Fruit fly (Drosophila melanogaster) whole organism, adult: Measurements from ENCODE around the gene CG11700.

Source experiments
- CG11617 ChIP-seq: fragments of 200-800 bp; sonication (Bioruptor generic); optimal IDR thresholded peaks from 2 replicates; lab custom pipeline; 2017; ENCODE audit warnings: mild to moderate bottlenecking, missing biosample characterization, missing genetic modification reagents, missing genetic modification characterization
- CG12768 ChIP-seq: fragments of 200-800 bp; sonication (Bioruptor generic); optimal IDR thresholded peaks from 2 replicates; lab custom pipeline; 2017; ENCODE audit warnings: missing biosample characterization, missing genetic modification characterization, mild to moderate bottlenecking, moderate library complexity, missing genetic modification reagents
- CG14711 ChIP-seq: fragments of 200-800 bp; sonication (Bioruptor generic); optimal IDR thresholded peaks from 2 replicates; lab custom pipeline; 2018; ENCODE audit warnings: missing biosample characterization, mild to moderate bottlenecking, missing genetic modification characterization, moderate library complexity
- CG1620 ChIP-seq: fragments of 200-800 bp; sonication (Bioruptor generic); optimal IDR thresholded peaks from 2 replicates; lab custom pipeline; 2016; ENCODE audit warnings: missing biosample characterization, missing genetic modification characterization
- CG33017 ChIP-seq: fragments of 200-800 bp; sonication (Bioruptor generic); optimal IDR thresholded peaks from 2 replicates; lab custom pipeline; 2018; ENCODE audit warnings: missing biosample characterization, mild to moderate bottlenecking, missing genetic modification characterization, moderate library complexity
- CG5204 ChIP-seq: fragments of 200-800 bp; sonication (Bioruptor generic); optimal IDR thresholded peaks from 2 replicates; lab custom pipeline; 2016; ENCODE audit warnings: missing biosample characterization, missing genetic modification characterization
- CG7045 ChIP-seq: fragments of 200-800 bp; sonication (Bioruptor generic); optimal IDR thresholded peaks from 2 replicates; lab custom pipeline; 2017; ENCODE audit warnings: missing biosample characterization, mild to moderate bottlenecking, missing genetic modification characterization
- CG7101 ChIP-seq: fragments of 200-800 bp; sonication (Bioruptor generic); optimal IDR thresholded peaks from 2 replicates; lab custom pipeline; 2018; ENCODE audit warnings: missing biosample characterization, mild to moderate bottlenecking, missing genetic modification characterization, moderate library complexity
- Clk ChIP-seq: fragments of 200-800 bp; sonication (Bioruptor generic); optimal IDR thresholded peaks from 2 replicates; lab custom pipeline; 2017; ENCODE audit warnings: missing biosample characterization, missing genetic modification characterization
- Crg-1 ChIP-seq: fragments of 200-800 bp; sonication (Bioruptor generic); optimal IDR thresholded peaks from 2 replicates; lab custom pipeline; 2016; ENCODE audit warnings: missing biosample characterization, missing genetic modification characterization
- Hr96 ChIP-seq: fragments of 200-800 bp; sonication (Bioruptor generic); optimal IDR thresholded peaks from 2 replicates; lab custom pipeline; 2016; ENCODE audit warnings: missing biosample characterization, missing genetic modification characterization
- Mnt ChIP-seq: fragments of 200-800 bp; sonication (Bioruptor generic); optimal IDR thresholded peaks from 2 replicates; lab custom pipeline; 2016; ENCODE audit warnings: missing biosample characterization, mild to moderate bottlenecking, missing genetic modification characterization
- bab1 ChIP-seq: fragments of 200-800 bp; sonication (Bioruptor generic); optimal IDR thresholded peaks from 3 replicates; lab custom pipeline; 2019; ENCODE audit warnings: missing biosample characterization, mild to moderate bottlenecking, missing genetic modification characterization, moderate library complexity
- cic ChIP-seq: fragments of 200-800 bp; sonication (Bioruptor generic); optimal IDR thresholded peaks from 2 replicates; lab custom pipeline; 2017; ENCODE audit warnings: missing biosample characterization, mild to moderate bottlenecking, missing genetic modification characterization, moderate library complexity
- cnc ChIP-seq, 2 experiments: fragments of >200 bp; optimal IDR thresholded peaks; 2 replicates each; lab custom pipeline; 2017
- kay ChIP-seq: fragments of 200-800 bp; sonication (Bioruptor generic); peaks from one replicate; lab custom pipeline; 2016; ENCODE audit warnings: missing biosample characterization, missing genetic modification characterization, borderline replicate concordance
- ovo ChIP-seq: fragments of 200-800 bp; sonication (Bioruptor generic); optimal IDR thresholded peaks from 2 replicates; lab custom pipeline; 2016; ENCODE audit warnings: missing biosample characterization, missing genetic modification characterization
- pad ChIP-seq: fragments of 200-800 bp; sonication (Bioruptor generic); optimal IDR thresholded peaks from 3 replicates; lab custom pipeline; 2017; ENCODE audit warnings: missing biosample characterization, missing genetic modification characterization, mild to moderate bottlenecking, moderate library complexity, missing genetic modification reagents
- tj ChIP-seq: fragments of 200-800 bp; sonication (Bioruptor generic); optimal IDR thresholded peaks from 3 replicates; lab custom pipeline; 2017; ENCODE audit warnings: missing biosample characterization, mild to moderate bottlenecking, missing genetic modification characterization, moderate library complexity
- toe ChIP-seq: fragments of 200-800 bp; sonication (Bioruptor generic); optimal IDR thresholded peaks from 2 replicates; lab custom pipeline; 2016; ENCODE audit warnings: missing biosample characterization, missing genetic modification characterization

The CG11700 gene

DNA sequence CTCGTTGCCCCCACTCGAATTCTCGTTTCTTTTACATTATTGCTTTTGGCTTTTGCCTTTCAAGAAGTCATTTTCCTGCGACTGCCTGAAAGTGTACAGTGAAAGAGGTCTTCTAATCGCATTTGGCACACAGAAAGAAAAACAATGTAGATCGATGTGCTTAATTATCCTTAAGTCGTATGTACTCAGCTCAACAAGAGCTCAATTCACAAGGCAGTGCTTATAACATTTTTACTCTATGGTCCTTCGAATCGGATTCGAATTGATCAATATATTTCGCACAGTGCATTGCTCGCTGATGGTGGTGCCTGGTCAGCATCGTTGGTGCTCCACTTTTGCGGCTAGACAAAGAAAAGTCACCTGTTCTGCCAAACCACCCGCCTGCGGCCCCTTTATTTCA lies 27.0 kb upstream of the CG11700 start:
- no peak for TF ChIP-seq CG11617
- no peak for TF ChIP-seq bab1 (GFP tag; lab: Kevin White, UChicago)
- no peak for TF ChIP-seq CG33017
- TF ChIP-seq CG7101 (tag; lab: Kevin White, UChicago) = no peak

DNA sequence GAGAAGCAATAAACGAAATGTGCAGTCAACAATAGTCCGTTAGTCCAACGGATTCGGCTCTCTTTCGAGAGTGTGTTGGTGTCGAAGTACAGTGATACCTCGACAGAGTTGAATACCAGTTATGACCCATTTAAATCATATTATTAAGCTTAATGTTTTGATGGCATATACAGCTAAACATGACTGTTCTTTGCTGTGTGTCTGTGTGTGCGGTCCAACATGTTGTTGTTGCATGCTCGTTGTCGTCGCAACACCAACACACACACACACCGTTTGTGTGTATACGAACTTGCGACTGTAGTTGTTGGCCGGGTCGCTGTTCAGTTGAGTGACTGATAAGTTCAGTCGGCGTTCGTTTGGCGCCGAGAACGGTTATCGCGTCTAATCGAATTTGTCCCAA lies 25.5 kb upstream of the CG11700 start, which contains the start of gene CG15894:
Gene CG15894 (plus strand): TSS at position 361 of the 400 bp plus-strand sequence.
- peak; percentile 29 for TF ChIP-seq CG7101 (tag; lab: Kevin White, UChicago)
- TF ChIP-seq CG12768 = peak; percentile 21
- peak; percentile 21 for TF ChIP-seq kay
- TF ChIP-seq Mnt = no peak

DNA sequence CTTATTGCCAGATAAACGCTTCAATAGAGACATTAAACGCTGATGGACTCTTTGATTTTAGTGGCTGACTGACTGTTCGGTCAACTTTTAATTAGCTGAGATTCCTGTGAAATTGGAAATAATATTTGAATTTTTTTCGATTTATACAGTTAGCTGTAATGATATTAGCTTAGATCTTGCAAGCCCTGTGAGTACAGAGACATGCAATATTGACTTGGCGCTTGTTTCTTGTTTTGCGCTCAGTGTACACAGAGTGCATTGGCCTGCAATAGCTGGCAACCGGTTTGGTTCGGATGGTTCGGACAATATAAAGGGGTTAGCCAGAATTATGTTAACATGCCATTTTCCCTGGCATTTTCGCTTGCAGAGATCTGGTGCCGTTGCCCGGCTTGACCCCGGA lies 21.9 kb upstream of the CG11700 start:
- TF ChIP-seq CG7045 (no peak), CG11617 (no peak), cnc (optimal IDR thresholded peaks at IDR 0.05; lab: Kevin White, UChicago) (no peak)

DNA sequence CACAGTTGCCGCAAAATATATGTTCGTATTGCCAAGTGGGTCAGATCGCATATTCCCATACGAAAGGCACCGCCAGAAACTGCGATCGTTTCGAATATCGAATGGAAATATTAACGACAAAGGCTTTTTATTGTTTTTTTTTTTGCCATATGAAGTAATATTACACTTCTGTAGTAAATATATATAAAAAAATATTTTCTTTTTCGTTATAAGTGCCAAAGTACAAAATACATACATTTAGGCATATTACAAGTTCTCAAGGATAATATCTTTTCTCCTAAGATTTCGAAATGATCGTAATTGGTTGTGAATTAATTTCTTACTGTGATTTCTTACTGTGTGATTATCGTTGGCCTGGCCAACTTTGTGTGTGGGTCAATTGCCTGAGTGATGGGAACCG lies 20.8 kb upstream of the CG11700 start:
- no peak for TF ChIP-seq tj (GFP tag; lab: Kevin White, UChicago)
- TF ChIP-seq CG7101 (tag; lab: Kevin White, UChicago) = no peak
- no peak for TF ChIP-seq Crg-1 (GFP tag; lab: Kevin White, UChicago)
- no peak for TF ChIP-seq Hr96 (GFP tag; lab: Kevin White, UChicago)
- TF ChIP-seq CG33017 = no peak
- no peak for TF ChIP-seq CG11617
- TF ChIP-seq toe (GFP tag; lab: Kevin White, UChicago) = no peak
- no peak for TF ChIP-seq CG7045

DNA sequence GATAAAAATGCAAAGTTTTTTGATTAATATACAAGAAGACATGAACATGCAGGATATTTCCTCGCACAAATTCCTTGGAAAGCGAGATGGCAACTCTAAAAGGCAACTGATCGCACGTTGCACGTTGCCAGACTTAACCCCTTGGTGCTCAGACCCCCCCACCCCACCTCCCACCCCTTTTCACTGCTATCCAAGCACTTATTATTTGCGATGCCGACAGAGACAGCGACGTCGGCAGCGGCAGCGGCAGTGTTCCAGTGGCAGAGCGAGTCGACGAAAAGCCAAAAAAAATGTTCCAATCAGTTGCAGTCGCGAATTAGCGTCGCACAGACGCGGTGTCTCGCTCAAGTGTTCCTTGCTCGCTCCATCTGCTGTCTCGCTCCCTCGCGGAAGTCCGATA lies 20.3 kb upstream of the CG11700 start, which contains the start of gene CG3823:
Gene CG3823 (plus strand): TSS at position 301 of the 400 bp plus-strand sequence.
- peak; percentile 65 for TF ChIP-seq tj (GFP tag; lab: Kevin White, UChicago)
- no peak for TF ChIP-seq cic (GFP tag; lab: Kevin White, UChicago)

DNA sequence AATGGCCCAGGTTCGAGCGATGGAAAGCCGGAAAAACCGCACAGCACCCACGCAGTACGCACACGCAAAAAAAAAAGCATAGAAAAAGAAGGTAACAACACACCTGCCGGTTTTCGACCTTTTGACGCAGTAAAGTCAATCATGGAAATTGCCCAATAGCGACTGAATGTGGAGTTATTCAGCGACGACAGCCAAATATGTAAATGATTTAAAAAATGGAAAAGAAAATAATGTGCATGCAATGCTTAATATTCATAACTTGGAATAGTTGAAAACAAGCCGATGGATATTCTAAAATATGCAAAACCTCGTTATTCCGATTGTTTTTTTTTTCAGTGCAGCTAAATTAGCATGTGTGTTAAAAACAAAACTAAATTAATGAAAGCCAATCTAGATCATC lies 19.8 kb upstream of the CG11700 start:
- TF ChIP-seq tj (GFP tag; lab: Kevin White, UChicago) (no peak), CG12768 (no peak), CG1620 (GFP tag; lab: Kevin White, UChicago) (no peak), kay (no peak), Crg-1 (GFP tag; lab: Kevin White, UChicago) (no peak), toe (GFP tag; lab: Kevin White, UChicago) (no peak), Clk (GFP tag; lab: Kevin White, UChicago) (no peak), Hr96 (GFP tag; lab: Kevin White, UChicago) (no peak), ovo (no peak), CG11617 (no peak), bab1 (GFP tag; lab: Kevin White, UChicago) (no peak), CG7045 (no peak), Mnt (no peak), cnc (optimal IDR thresholded peaks at IDR 0.05; lab: Kevin White, UChicago) (no peak), pad (no peak), CG14711 (tag; lab: Kevin White, UChicago) (no peak)

DNA sequence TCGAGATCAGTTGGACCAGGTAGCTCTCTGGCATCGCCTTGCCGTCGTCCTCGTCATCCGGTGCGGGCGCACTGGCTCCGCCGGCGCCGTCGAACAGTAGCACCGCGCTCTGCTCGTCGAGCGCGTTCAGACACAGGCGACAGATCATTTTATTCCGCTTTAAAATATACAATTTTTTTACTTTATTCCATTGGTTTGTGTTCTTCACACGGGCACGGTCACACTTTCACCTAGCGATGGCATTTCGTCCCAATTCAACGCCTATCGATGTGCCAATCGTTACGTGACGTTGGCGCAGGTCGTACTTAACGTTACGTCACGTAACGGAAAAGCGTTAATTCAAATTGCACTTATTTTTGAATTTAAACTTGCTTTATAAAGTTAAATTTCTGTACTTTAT lies 17.7 kb upstream of the CG11700 start, which contains the start of gene CG12219:
Gene CG12219 (minus strand): TSS at position 234 of the 400 bp plus-strand sequence.
- TF ChIP-seq CG5204 (no peak), CG1620 (GFP tag; lab: Kevin White, UChicago) (no peak), bab1 (GFP tag; lab: Kevin White, UChicago) (peak; percentile 8), CG12768 (no peak)

DNA sequence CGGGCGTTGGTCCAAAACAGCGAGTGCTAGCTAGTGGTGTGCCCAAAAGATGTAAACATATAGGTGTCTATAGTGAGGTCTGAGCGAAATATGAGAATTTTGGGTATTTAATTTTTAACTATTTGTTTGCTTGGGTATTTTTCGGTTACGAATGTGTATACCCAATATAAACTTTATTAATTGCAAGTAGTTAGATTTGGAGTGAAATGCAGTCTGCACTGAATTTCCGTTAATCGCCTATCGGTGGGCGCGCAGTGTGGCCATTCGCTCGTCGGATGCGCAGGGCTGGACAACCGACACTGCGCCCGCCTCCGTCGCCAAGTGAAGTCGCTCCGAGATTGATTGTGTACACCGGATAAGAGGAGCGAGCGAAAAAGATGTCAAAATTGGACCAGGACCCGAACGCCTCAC lies 11.8 kb upstream of the CG11700 start, which contains the start of the genes CG15891 and CG3815:
Gene CG15891 (minus strand): TSS at position 217 of the 411 bp plus-strand sequence.
Gene CG3815 (plus strand): TSS at position 261 of the 411 bp plus-strand sequence.
- TF ChIP-seq tj (GFP tag; lab: Kevin White, UChicago) (peak; percentile 34), bab1 (GFP tag; lab: Kevin White, UChicago) (peak; percentile 73), Clk (GFP tag; lab: Kevin White, UChicago) (no peak), toe (GFP tag; lab: Kevin White, UChicago) (no peak), kay (no peak), CG11617 (peak; percentile 69), Mnt (peak; percentile 39), Hr96 (GFP tag; lab: Kevin White, UChicago) (no peak), CG14711 (tag; lab: Kevin White, UChicago) (peak; percentile 60), cic (GFP tag; lab: Kevin White, UChicago) (no peak), Crg-1 (GFP tag; lab: Kevin White, UChicago) (peak; percentile 38), ovo (no peak), CG7101 (tag; lab: Kevin White, UChicago) (peak; percentile 69), pad (peak; percentile 59), CG12768 (peak; percentile 21), CG1620 (GFP tag; lab: Kevin White, UChicago) (peak; percentile 53), cnc (optimal IDR thresholded peaks at IDR 0.05; lab: Kevin White, UChicago) (no peak), CG5204 (no peak), CG7045 (no peak), CG33017 (peak; percentile 9)
